Worm (Caenorhabditis elegans) whole organism, early embryonic: Measurements from ENCODE around the gene F55C9.6.

ENCODE experiments used
- B0310.2 ChIP-seq: sonication (generic microtip); optimal IDR thresholded peaks from 2 replicates; lab custom pipeline; 2016; ENCODE audit warnings: mild to moderate bottlenecking, missing genetic modification characterization, missing compliant biosample characterization
- F13C5.2 ChIP-seq: sonication (generic microtip); optimal IDR thresholded peaks from 2 replicates; lab custom pipeline; 2017; ENCODE audit warnings: mild to moderate bottlenecking, missing genetic modification characterization, inconsistent platforms, missing compliant biosample characterization
- aly-1 ChIP-seq: sonication (generic microtip); optimal IDR thresholded peaks from 2 replicates; lab custom pipeline; 2016; ENCODE audit warnings: missing genetic modification characterization, missing compliant biosample characterization
- ama-1 ChIP-seq: fragments of 150-350 bp; optimal IDR thresholded peaks from 2 replicates; lab custom pipeline; 2014
- ceh-13 ChIP-seq: fragments of 200-800 bp; sonication (Bioruptor generic); optimal IDR thresholded peaks from 2 replicates; lab custom pipeline; 2018; ENCODE audit warnings: mild to moderate bottlenecking, missing genetic modification characterization, missing compliant biosample characterization
- ceh-36 ChIP-seq: sonication (generic microtip); optimal IDR thresholded peaks from 2 replicates; lab custom pipeline; 2016; ENCODE audit warnings: missing genetic modification characterization, inconsistent platforms, missing compliant biosample characterization
- ets-7 ChIP-seq: sonication (generic microtip); optimal IDR thresholded peaks from 2 replicates; lab custom pipeline; 2016; ENCODE audit warnings: missing genotype, missing genetic modification characterization, missing compliant biosample characterization
- flt-1 ChIP-seq: fragments of 200-800 bp; sonication (Bioruptor generic); IDR thresholded peaks from 2 replicates; pipeline ENCODE4 v1.3.6; 2022; ENCODE audit warnings: missing genetic modification characterization, missing compliant biosample characterization
- hmbx-1 ChIP-seq: sonication (generic microtip); optimal IDR thresholded peaks from 2 replicates; lab custom pipeline; 2016; ENCODE audit warnings: mild to moderate bottlenecking, missing genetic modification characterization, missing compliant biosample characterization
- hmg-4 ChIP-seq: fragments of 200-800 bp; sonication (Bioruptor generic); optimal IDR thresholded peaks from 2 replicates; lab custom pipeline; 2018; ENCODE audit warnings: mild to moderate bottlenecking, missing genetic modification characterization, missing compliant biosample characterization
- hnd-1 ChIP-seq: sonication (generic microtip); optimal IDR thresholded peaks from 2 replicates; lab custom pipeline; 2016; ENCODE audit warnings: missing genetic modification characterization, missing compliant biosample characterization
- pes-1 ChIP-seq: fragments of 200-800 bp; sonication (Bioruptor generic); IDR thresholded peaks from 2 replicates; pipeline ENCODE4 v1.3.6; 2022; ENCODE audit warnings: missing genetic modification reagents, missing genetic modification characterization, missing compliant biosample characterization
- scrt-1 ChIP-seq: fragments of 200-800 bp; sonication (Bioruptor generic); IDR thresholded peaks from 2 replicates; pipeline ENCODE4 v1.3.6; 2022; ENCODE audit warnings: missing genetic modification characterization, missing compliant biosample characterization
- sea-1 ChIP-seq: fragments of 200-800 bp; sonication (Bioruptor generic); conservative IDR thresholded peaks from 2 replicates; pipeline ENCODE4 v1.3.6; 2022; ENCODE audit warnings: missing genetic modification characterization, missing compliant biosample characterization
- tbx-11 ChIP-seq: fragments of 200-800 bp; sonication (Bioruptor generic); IDR thresholded peaks from 2 replicates; pipeline ENCODE4 v1.3.6; 2022; ENCODE audit warnings: missing genetic modification characterization, missing compliant biosample characterization
- tbx-37 ChIP-seq: fragments of 200-800 bp; sonication (Bioruptor generic); conservative IDR thresholded peaks from 2 replicates; pipeline ENCODE4 v1.3.6; 2022; ENCODE audit warnings: missing genetic modification reagents, missing genetic modification characterization, missing compliant biosample characterization
- tra-4 ChIP-seq: sonication (generic microtip); optimal IDR thresholded peaks from 2 replicates; lab custom pipeline; 2017; ENCODE audit warnings: missing genetic modification characterization, missing compliant biosample characterization

Gene F55C9.6

ce11 chrV:19299262-19299661, 2.6 kb upstream of the F55C9.6 start, which contains the start of gene F55C9.14:
F55C9.14 (plus strand) TSS chrV:19299562.
- TF ChIP-seq B0310.2 (no peak), ceh-36 (tag; lab: Kevin White, UChicago) (no peak), flt-1 (GFP tag; lab: Robert Waterston, UW) (no peak), ets-7 (tag; lab: Kevin White, UChicago) (no peak), tra-4 (tag; lab: Kevin White, UChicago) (no peak), hmg-4 (GFP tag; lab: Kevin White, UChicago) (no peak), hnd-1 (tag; lab: Kevin White, UChicago) (no peak), ama-1 (lab: Kevin White, UChicago) (no peak)

- TF ChIP-seq hnd-1 (tag; lab: Kevin White, UChicago) (no peak), B0310.2 (no peak), tra-4 (tag; lab: Kevin White, UChicago) (no peak), flt-1 (GFP tag; lab: Robert Waterston, UW) (no peak), F13C5.2 (no peak)
Observed at ce11 chrV:19297510-19297909, 887 bp upstream of the F55C9.6 start, which contains the start of gene fbxb-60. fbxb-60 (plus strand) TSS chrV:19297810.

ce11 chrV:19293025-19293424, 3.6 kb downstream of the F55C9.6 start, which contains the start of gene F55C9.5:
F55C9.5 (minus strand) TSS chrV:19293125.
- TF ChIP-seq ceh-13 (GFP tag; lab: Kevin White, UChicago) (no peak), ets-7 (tag; lab: Kevin White, UChicago) (no peak), tbx-11 (no peak), sea-1 (GFP tag; lab: Robert Waterston, UW) (no peak), F13C5.2 (no peak), pes-1 (GFP tag; lab: Robert Waterston, UW) (no peak), aly-1 (tag; lab: Kevin White, UChicago) (no peak), tra-4 (tag; lab: Kevin White, UChicago) (no peak), tbx-37 (GFP tag; lab: Robert Waterston, UW) (no peak), hmg-4 (GFP tag; lab: Kevin White, UChicago) (no peak), hnd-1 (tag; lab: Kevin White, UChicago) (no peak), flt-1 (GFP tag; lab: Robert Waterston, UW) (no peak), scrt-1 (GFP tag; lab: Robert Waterston, UW) (no peak), ceh-36 (tag; lab: Kevin White, UChicago) (no peak), ama-1 (lab: Kevin White, UChicago) (no peak), B0310.2 (no peak), hmbx-1 (tag; lab: Kevin White, UChicago) (no peak)

- TF ChIP-seq ets-7 (tag; lab: Kevin White, UChicago), result no peak
- no peak for TF ChIP-seq scrt-1 (GFP tag; lab: Robert Waterston, UW)
- no peak for TF ChIP-seq ceh-13 (GFP tag; lab: Kevin White, UChicago)
- no peak for TF ChIP-seq F13C5.2
- no peak for TF ChIP-seq hmg-4 (GFP tag; lab: Kevin White, UChicago)
- TF ChIP-seq hnd-1 (tag; lab: Kevin White, UChicago), result no peak
- no peak for TF ChIP-seq ama-1 (lab: Kevin White, UChicago)
- TF ChIP-seq tbx-37 (GFP tag; lab: Robert Waterston, UW), result no peak
- no peak for TF ChIP-seq tbx-11
- TF ChIP-seq flt-1 (GFP tag; lab: Robert Waterston, UW), result no peak
- no peak for TF ChIP-seq ceh-36 (tag; lab: Kevin White, UChicago)
- TF ChIP-seq hmbx-1 (tag; lab: Kevin White, UChicago), result no peak
Observed at ce11 chrV:19288073-19288805, 8.4 kb downstream of the F55C9.6 start, which contains the start of the genes F55C9.3 and fbxb-57. F55C9.3 (minus strand) TSS chrV:19288173. fbxb-57 (plus strand) TSS chrV:19288755.

ce11 chrV:19285921-19286320, 10.7 kb downstream of the F55C9.6 start:
- TF ChIP-seq tra-4 (tag; lab: Kevin White, UChicago) (no peak), tbx-37 (GFP tag; lab: Robert Waterston, UW) (no peak), flt-1 (GFP tag; lab: Robert Waterston, UW) (no peak), B0310.2 (no peak), ama-1 (lab: Kevin White, UChicago) (no peak), tbx-11 (no peak), hmg-4 (GFP tag; lab: Kevin White, UChicago) (no peak), ceh-36 (tag; lab: Kevin White, UChicago) (no peak), aly-1 (tag; lab: Kevin White, UChicago) (no peak), scrt-1 (GFP tag; lab: Robert Waterston, UW) (no peak), ets-7 (tag; lab: Kevin White, UChicago) (no peak), F13C5.2 (no peak), hnd-1 (tag; lab: Kevin White, UChicago) (no peak), ceh-13 (GFP tag; lab: Kevin White, UChicago) (no peak), pes-1 (GFP tag; lab: Robert Waterston, UW) (no peak), hmbx-1 (tag; lab: Kevin White, UChicago) (no peak), sea-1 (GFP tag; lab: Robert Waterston, UW) (no peak)

ce11 chrV:19282314-19282713, 14.3 kb downstream of the F55C9.6 start, which contains the start of gene fbxb-117:
fbxb-117 (plus strand) TSS chrV:19282614.
- TF ChIP-seq pes-1 (GFP tag; lab: Robert Waterston, UW) (no peak), scrt-1 (GFP tag; lab: Robert Waterston, UW) (no peak), ama-1 (lab: Kevin White, UChicago) (no peak), ceh-13 (GFP tag; lab: Kevin White, UChicago) (no peak), hnd-1 (tag; lab: Kevin White, UChicago) (no peak)

ce11 chrV:19279888-19280287, 16.7 kb downstream of the F55C9.6 start, which contains the start of gene F21D9.8:
F21D9.8 (minus strand) TSS chrV:19279988.
- TF ChIP-seq hmbx-1 (tag; lab: Kevin White, UChicago) (no peak), hnd-1 (tag; lab: Kevin White, UChicago) (no peak), tra-4 (tag; lab: Kevin White, UChicago) (no peak), ceh-36 (tag; lab: Kevin White, UChicago) (no peak)
